Fruit fly (Drosophila melanogaster): ENCODE data around the gene CG11403.

- TF ChIP-seq CTCF (optimal IDR thresholded peaks at IDR 0.05) (no peak), CG8478 (optimal IDR thresholded peaks at IDR 0.05) (no peak)
Measured at dm6 chrX:1233989-1234388, 5.7 kb downstream of the CG11403 start.
